Worm (Caenorhabditis elegans): ENCODE data around the gene ifd-1.
A peak's percentile ranks its signal among the peaks of the same experiment; 100 is the strongest.

The ifd-1 gene

ce11 chrX:8797653-8798052 is 26.6 kb downstream of the ifd-1 start:
- TF ChIP-seq klf-2 (GFP tag; conservative IDR thresholded peaks at IDR 0.05) (no peak), ztf-29 (GFP tag; IDR thresholded peaks at IDR 0.05) (no peak), tab-1 (GFP tag; IDR thresholded peaks at IDR 0.05) (no peak), cog-1 (tag; optimal IDR thresholded peaks at IDR 0.05) (no peak), med-1 (GFP tag; optimal IDR thresholded peaks at IDR 0.05; ENCODE audit: insufficient read depth) (no peak), ztf-23 (GFP tag; IDR thresholded peaks at IDR 0.05) (no peak), T22C8.4 (GFP tag; IDR thresholded peaks at IDR 0.05) (no peak), ref-1 (GFP tag; conservative IDR thresholded peaks at IDR 0.05) (no peak), flt-1 (GFP tag; IDR thresholded peaks at IDR 0.05) (no peak)

- TF ChIP-seq cog-1 (tag; optimal IDR thresholded peaks at IDR 0.05), result no peak
- peak; percentile 61; the same call in 1 of the 2 replicates for TF ChIP-seq T22C8.4 (GFP tag; IDR thresholded peaks at IDR 0.05)
- no peak for TF ChIP-seq ref-1 (GFP tag; conservative IDR thresholded peaks at IDR 0.05)
- no peak for TF ChIP-seq klf-2 (GFP tag; conservative IDR thresholded peaks at IDR 0.05)
- TF ChIP-seq ztf-29 (GFP tag; IDR thresholded peaks at IDR 0.05), result no peak
- no peak for TF ChIP-seq med-1 (GFP tag; optimal IDR thresholded peaks at IDR 0.05; ENCODE audit: insufficient read depth)
- peak; percentile 65; the same call in 1 of the 2 replicates for TF ChIP-seq ztf-23 (GFP tag; IDR thresholded peaks at IDR 0.05)
- TF ChIP-seq tab-1 (GFP tag; IDR thresholded peaks at IDR 0.05), result no peak
- peak; percentile 75 for TF ChIP-seq flt-1 (GFP tag; IDR thresholded peaks at IDR 0.05)
These were observed 27.5 kb downstream of the ifd-1 start, which contains the start of gene R04E5.7 for ce11 chrX:8796699-8797282. Gene R04E5.7 (minus strand): TSS chrX:8797262.

- TF ChIP-seq flt-1 (GFP tag; IDR thresholded peaks at IDR 0.05) (no peak), ztf-29 (GFP tag; IDR thresholded peaks at IDR 0.05) (no peak), cog-1 (tag; optimal IDR thresholded peaks at IDR 0.05) (no peak), tab-1 (GFP tag; IDR thresholded peaks at IDR 0.05) (no peak), ztf-23 (GFP tag; IDR thresholded peaks at IDR 0.05) (no peak), ref-1 (GFP tag; conservative IDR thresholded peaks at IDR 0.05) (no peak), T22C8.4 (GFP tag; IDR thresholded peaks at IDR 0.05) (no peak), med-1 (GFP tag; optimal IDR thresholded peaks at IDR 0.05; ENCODE audit: insufficient read depth) (no peak), klf-2 (GFP tag; conservative IDR thresholded peaks at IDR 0.05) (no peak)
These were observed 32.4 kb downstream of the ifd-1 start, which contains the start of gene chup-1 for ce11 chrX:8791821-8792220. Gene chup-1 (plus strand): TSS chrX:8792160.

- TF ChIP-seq tab-1 (GFP tag; IDR thresholded peaks at IDR 0.05), result no peak
- no peak for TF ChIP-seq ztf-29 (GFP tag; IDR thresholded peaks at IDR 0.05)
- no peak for TF ChIP-seq ref-1 (GFP tag; conservative IDR thresholded peaks at IDR 0.05)
- no peak for TF ChIP-seq flt-1 (GFP tag; IDR thresholded peaks at IDR 0.05)
- no peak for TF ChIP-seq cog-1 (tag; optimal IDR thresholded peaks at IDR 0.05)
- TF ChIP-seq med-1 (GFP tag; optimal IDR thresholded peaks at IDR 0.05; ENCODE audit: insufficient read depth), result no peak
- no peak for TF ChIP-seq ztf-23 (GFP tag; IDR thresholded peaks at IDR 0.05)
- no peak for TF ChIP-seq klf-2 (GFP tag; conservative IDR thresholded peaks at IDR 0.05)
- no peak for TF ChIP-seq T22C8.4 (GFP tag; IDR thresholded peaks at IDR 0.05)
These were observed 34.2 kb downstream of the ifd-1 start for ce11 chrX:8790093-8790492.

- TF ChIP-seq T22C8.4 (GFP tag; IDR thresholded peaks at IDR 0.05) (no peak), ztf-23 (GFP tag; IDR thresholded peaks at IDR 0.05) (no peak), flt-1 (GFP tag; IDR thresholded peaks at IDR 0.05) (no peak), ztf-29 (GFP tag; IDR thresholded peaks at IDR 0.05) (no peak), tab-1 (GFP tag; IDR thresholded peaks at IDR 0.05) (no peak), klf-2 (GFP tag; conservative IDR thresholded peaks at IDR 0.05) (no peak), med-1 (GFP tag; optimal IDR thresholded peaks at IDR 0.05; ENCODE audit: insufficient read depth) (no peak), cog-1 (tag; optimal IDR thresholded peaks at IDR 0.05) (no peak), ref-1 (GFP tag; conservative IDR thresholded peaks at IDR 0.05) (no peak)
These were observed 35.2 kb downstream of the ifd-1 start, which contains the start of gene unc-27 for ce11 chrX:8789014-8789506. Gene unc-27 (plus strand): TSS chrX:8789456.

ce11 chrX:8787689-8788222 is 36.5 kb downstream of the ifd-1 start:
- TF ChIP-seq flt-1 (GFP tag; IDR thresholded peaks at IDR 0.05) (no peak), ref-1 (GFP tag; conservative IDR thresholded peaks at IDR 0.05) (no peak), ztf-29 (GFP tag; IDR thresholded peaks at IDR 0.05) (no peak), T22C8.4 (GFP tag; IDR thresholded peaks at IDR 0.05) (no peak), tab-1 (GFP tag; IDR thresholded peaks at IDR 0.05) (no peak), klf-2 (GFP tag; conservative IDR thresholded peaks at IDR 0.05) (no peak), ztf-23 (GFP tag; IDR thresholded peaks at IDR 0.05) (no peak), med-1 (GFP tag; optimal IDR thresholded peaks at IDR 0.05; ENCODE audit: insufficient read depth) (no peak), cog-1 (tag; optimal IDR thresholded peaks at IDR 0.05) (no peak)

- TF ChIP-seq T22C8.4 (GFP tag; IDR thresholded peaks at IDR 0.05), result no peak
- TF ChIP-seq flt-1 (GFP tag; IDR thresholded peaks at IDR 0.05), result no peak
- no peak for TF ChIP-seq klf-2 (GFP tag; conservative IDR thresholded peaks at IDR 0.05)
- TF ChIP-seq ztf-29 (GFP tag; IDR thresholded peaks at IDR 0.05), result no peak
- no peak for TF ChIP-seq ref-1 (GFP tag; conservative IDR thresholded peaks at IDR 0.05)
- no peak for TF ChIP-seq cog-1 (tag; optimal IDR thresholded peaks at IDR 0.05)
- TF ChIP-seq ztf-23 (GFP tag; IDR thresholded peaks at IDR 0.05), result no peak
- TF ChIP-seq med-1 (GFP tag; optimal IDR thresholded peaks at IDR 0.05; ENCODE audit: insufficient read depth), result no peak
These were observed 37.6 kb downstream of the ifd-1 start for ce11 chrX:8786687-8787086.

ce11 chrX:8784234-8784633 is 40.0 kb downstream of the ifd-1 start, which contains the start of gene ZK721.3:
Gene ZK721.3 (plus strand): TSS chrX:8784534.
- no peak for TF ChIP-seq tab-1 (GFP tag; IDR thresholded peaks at IDR 0.05)
- TF ChIP-seq cog-1 (tag; optimal IDR thresholded peaks at IDR 0.05), result no peak
- TF ChIP-seq med-1 (GFP tag; optimal IDR thresholded peaks at IDR 0.05; ENCODE audit: insufficient read depth), result no peak
- no peak for TF ChIP-seq ztf-29 (GFP tag; IDR thresholded peaks at IDR 0.05)
- no peak for TF ChIP-seq ref-1 (GFP tag; conservative IDR thresholded peaks at IDR 0.05)
- TF ChIP-seq T22C8.4 (GFP tag; IDR thresholded peaks at IDR 0.05), result no peak
- TF ChIP-seq flt-1 (GFP tag; IDR thresholded peaks at IDR 0.05), result no peak
- no peak for TF ChIP-seq ztf-23 (GFP tag; IDR thresholded peaks at IDR 0.05)
- TF ChIP-seq klf-2 (GFP tag; conservative IDR thresholded peaks at IDR 0.05), result no peak

- TF ChIP-seq tab-1 (GFP tag; IDR thresholded peaks at IDR 0.05) (no peak), klf-2 (GFP tag; conservative IDR thresholded peaks at IDR 0.05) (no peak), cog-1 (tag; optimal IDR thresholded peaks at IDR 0.05) (no peak), ztf-23 (GFP tag; IDR thresholded peaks at IDR 0.05) (no peak), ztf-29 (GFP tag; IDR thresholded peaks at IDR 0.05) (no peak), ref-1 (GFP tag; conservative IDR thresholded peaks at IDR 0.05) (no peak), flt-1 (GFP tag; IDR thresholded peaks at IDR 0.05) (no peak), T22C8.4 (GFP tag; IDR thresholded peaks at IDR 0.05) (no peak), med-1 (GFP tag; optimal IDR thresholded peaks at IDR 0.05; ENCODE audit: insufficient read depth) (no peak)
These were observed 45.7 kb downstream of the ifd-1 start, which contains the start of gene ZK721.4 for ce11 chrX:8778558-8778957. Gene ZK721.4 (plus strand): TSS chrX:8778858.
